Worm (Caenorhabditis elegans): ENCODE measurements around the gene R12B2.13.

The R12B2.13 gene

DNA sequence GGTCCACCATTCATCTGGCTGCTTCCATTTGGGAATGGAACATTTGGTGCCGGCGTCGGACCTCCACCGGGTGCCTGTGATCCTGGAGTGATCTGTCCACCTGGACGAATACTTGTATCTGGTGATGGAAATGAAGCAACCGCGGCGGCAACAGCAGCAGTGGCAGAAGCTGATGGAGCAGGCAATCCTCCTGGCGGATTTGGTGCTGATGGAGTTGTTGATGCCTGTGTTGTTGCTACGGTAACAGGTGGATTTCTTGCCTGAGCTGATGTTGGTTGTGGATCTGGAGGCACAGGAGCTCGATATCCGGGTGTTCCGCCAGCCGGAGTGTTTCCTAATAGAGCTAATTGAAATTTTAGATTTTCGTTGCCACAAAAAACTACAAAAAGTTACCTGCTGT, 834 bp downstream of the R12B2.13 start:
- TF ChIP-seq aha-1 (tag) (peak; percentile 85), unc-62 (GFP tag; optimal IDR thresholded peaks at IDR 0.05 in 1 of 2) (peak in 1 of 2 experiments; percentile 79), unc-62 (tag; optimal IDR thresholded peaks at IDR 0.05) (no peak), set-16 (GFP tag; IDR thresholded peaks at IDR 0.05) (peak; percentile 71), dmd-8 (GFP tag; IDR thresholded peaks at IDR 0.05) (0 out of 2 replicates have a peak, but pooled peaks have one; percentile 21), mdl-1 (tag; optimal IDR thresholded peaks at IDR 0.05) (no peak), zip-11 (GFP tag; IDR thresholded peaks at IDR 0.05) (0 out of 2 replicates have a peak, but pooled peaks have one; percentile 30), nhr-41 (GFP tag; IDR thresholded peaks at IDR 0.05) (no peak), egl-43 (GFP tag; IDR thresholded peaks at IDR 0.05) (peak; percentile 52; the same call in 1 of the 2 replicates), F37D6.2 (tag; optimal IDR thresholded peaks at IDR 0.05) (no peak), spr-1 (tag; optimal IDR thresholded peaks at IDR 0.05) (no peak)

DNA sequence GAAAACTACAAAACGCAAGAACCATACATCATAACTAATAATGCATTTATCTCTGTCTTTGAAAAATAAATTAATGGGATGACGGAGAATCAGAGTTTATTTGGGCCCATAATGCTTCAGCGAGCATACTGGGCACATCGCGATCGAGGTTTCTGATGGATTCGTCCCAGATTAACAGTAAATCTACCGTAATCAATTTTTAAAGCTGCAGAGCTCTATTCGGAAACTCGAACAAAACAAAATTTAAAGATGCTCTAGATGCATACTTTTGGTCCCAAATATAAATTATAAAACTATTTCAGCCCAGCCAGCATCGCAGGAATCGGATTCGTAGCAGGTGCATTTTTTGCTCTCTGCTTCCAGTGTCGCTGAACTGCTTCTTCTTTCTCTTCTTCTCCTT, 5.2 kb downstream of the R12B2.13 start:
- TF ChIP-seq ces-1 (GFP tag; optimal IDR thresholded peaks at IDR 0.05), result no peak
- no peak for TF ChIP-seq arid-1 (GFP tag; conservative IDR thresholded peaks at IDR 0.05)
- 0 out of 2 replicates have a peak, but pooled peaks have one; percentile 19 for TF ChIP-seq mdt-29 (GFP tag; IDR thresholded peaks at IDR 0.05)
- TF ChIP-seq spr-3 (GFP tag; optimal IDR thresholded peaks at IDR 0.05), result no peak
- TF ChIP-seq hlh-11 (tag; optimal IDR thresholded peaks at IDR 0.05), result peak; percentile 5
- no peak for TF ChIP-seq ztf-7 (tag; optimal IDR thresholded peaks at IDR 0.05)
- no peak for TF ChIP-seq nhr-77 (tag; optimal IDR thresholded peaks at IDR 0.05)
- TF ChIP-seq saeg-2 (GFP tag; IDR thresholded peaks at IDR 0.05), result no peak
- 0 out of 4 replicates have a peak, but pooled peaks of 1 of the 2 experiments have one; percentile 56 for TF ChIP-seq madf-5 (GFP tag; IDR thresholded peaks at IDR 0.05)
- 0 out of 2 replicates have a peak, but pooled peaks have one; percentile 30 for TF ChIP-seq hmg-1.1 (GFP tag; IDR thresholded peaks at IDR 0.05)
- TF ChIP-seq lin-13 (GFP tag; optimal IDR thresholded peaks at IDR 0.05), result no peak
- no peak for TF ChIP-seq rbr-2 (tag; optimal IDR thresholded peaks at IDR 0.05)
- TF ChIP-seq nhr-25 (tag; optimal IDR thresholded peaks at IDR 0.05; ENCODE audit: borderline replicate concordance, insufficient read depth), result no peak
- no peak for TF ChIP-seq F37D6.2 (tag; optimal IDR thresholded peaks at IDR 0.05)
- 0 out of 2 replicates have a peak, but pooled peaks have one; percentile 31 for TF ChIP-seq Y48G9A.11 (GFP tag; IDR thresholded peaks at IDR 0.05)
- no peak for TF ChIP-seq mes-2 (tag; optimal IDR thresholded peaks at IDR 0.05; ENCODE audit: poor library complexity, severe bottlenecking)
- TF ChIP-seq pqm-1 (tag; optimal IDR thresholded peaks at IDR 0.05), result no peak
- TF ChIP-seq dmd-6 (GFP tag; IDR thresholded peaks at IDR 0.05), result no peak; the same call in 1 of the 2 replicates
- no peak for TF ChIP-seq nhr-111 (GFP tag; optimal IDR thresholded peaks at IDR 0.05)
- TF ChIP-seq zfp-2 (tag; optimal IDR thresholded peaks at IDR 0.05), result no peak
- TF ChIP-seq unc-39 (tag; optimal IDR thresholded peaks at IDR 0.05), result no peak
- TF ChIP-seq cey-2 (tag; optimal IDR thresholded peaks at IDR 0.05; ENCODE audit: borderline replicate concordance, insufficient read depth), result no peak
- no peak for TF ChIP-seq spr-1 (tag; optimal IDR thresholded peaks at IDR 0.05)
- TF ChIP-seq nhr-102 (tag; optimal IDR thresholded peaks at IDR 0.05), result no peak
- no peak for TF ChIP-seq ZK546.5 (tag; optimal IDR thresholded peaks at IDR 0.05)
- TF ChIP-seq nhr-11 (tag; optimal IDR thresholded peaks at IDR 0.05), result no peak
- no peak for TF ChIP-seq ceh-82 (tag; optimal IDR thresholded peaks at IDR 0.05)
- TF ChIP-seq zip-11 (GFP tag; IDR thresholded peaks at IDR 0.05), result no peak
- peak; percentile 56; the same call in 1 of the 2 replicates for TF ChIP-seq lim-7 (GFP tag; IDR thresholded peaks at IDR 0.05)
- 0 out of 2 replicates have a peak, but pooled peaks have one; percentile 44 for TF ChIP-seq egl-43 (GFP tag; IDR thresholded peaks at IDR 0.05)
- TF ChIP-seq nhr-6 (tag; optimal IDR thresholded peaks at IDR 0.05), result no peak
- TF ChIP-seq lin-38 (GFP tag; IDR thresholded peaks at IDR 0.05), result 0 out of 2 replicates have a peak, but pooled peaks have one; percentile 6
- TF ChIP-seq R02D3.7 (tag; optimal IDR thresholded peaks at IDR 0.05), result no peak
- TF ChIP-seq snpc-1.2 (GFP tag; IDR thresholded peaks at IDR 0.05), result no peak
- TF ChIP-seq dve-1 (tag; optimal IDR thresholded peaks at IDR 0.05; ENCODE audit: insufficient read depth), result no peak
- TF ChIP-seq mxl-2 (GFP tag; conservative IDR thresholded peaks at IDR 0.05), result no peak
- TF ChIP-seq tra-1 (GFP tag; IDR thresholded peaks at IDR 0.05), result 0 out of 2 replicates have a peak, but pooled peaks have one; percentile 11
- no peak for TF ChIP-seq madf-9 (GFP tag; conservative IDR thresholded peaks at IDR 0.05)
- TF ChIP-seq pha-4 (GFP tag; IDR thresholded peaks at IDR 0.05), result no peak
- TF ChIP-seq pha-4 (tag; optimal IDR thresholded peaks at IDR 0.05), result no peak
- no peak for TF ChIP-seq attf-4 (tag; optimal IDR thresholded peaks at IDR 0.05)
- no peak for TF ChIP-seq ceh-32 (tag; optimal IDR thresholded peaks at IDR 0.05; ENCODE audit: poor library complexity)
